Worm (Caenorhabditis elegans): ENCODE data around the gene T22F3.7.

The T22F3.7 gene

ce11 chrV:3600570-3600969 lies at the start of gene T22F3.7:
Gene T22F3.7, minus strand, starts transcription at chrV:3600670.
- TF ChIP-seq sdz-38 (tag; optimal IDR thresholded peaks at IDR 0.05) (no peak), hmg-20 (GFP tag; IDR thresholded peaks at IDR 0.05) (no peak), cebp-1 (GFP tag; IDR thresholded peaks at IDR 0.05) (no peak), cebp-1 (tag; optimal IDR thresholded peaks at IDR 0.05) (no peak), nhr-80 (tag; optimal IDR thresholded peaks at IDR 0.05) (no peak), ZK185.1 (tag; optimal IDR thresholded peaks at IDR 0.05; ENCODE audit: poor library complexity, severe bottlenecking) (no peak), snpc-1.3 (tag; optimal IDR thresholded peaks at IDR 0.05; ENCODE audit: insufficient read depth) (no peak), F22D6.2 (tag; optimal IDR thresholded peaks at IDR 0.05) (no peak), tbx-9 (tag; optimal IDR thresholded peaks at IDR 0.05; ENCODE audit: borderline replicate concordance) (no peak), ztf-22 (GFP tag; optimal IDR thresholded peaks at IDR 0.05) (no peak), attf-3 (GFP tag; conservative IDR thresholded peaks at IDR 0.05) (no peak), mes-4 (tag; optimal IDR thresholded peaks at IDR 0.05) (no peak)

ce11 chrV:3649473-3649872 lies 49.0 kb upstream of the T22F3.7 start, which contains the start of gene str-114:
Gene str-114, plus strand, starts transcription at chrV:3649773.
- TF ChIP-seq zfh-2 (GFP tag; conservative IDR thresholded peaks at IDR 0.05) (no peak), dpl-1 (GFP tag; optimal IDR thresholded peaks at IDR 0.05) (no peak), hlh-26 (GFP tag; conservative IDR thresholded peaks at IDR 0.05) (no peak), ztf-6 (GFP tag; IDR thresholded peaks at IDR 0.05) (no peak), hsf-1 (GFP tag; IDR thresholded peaks at IDR 0.05) (no peak), B0336.3 (GFP tag; IDR thresholded peaks at IDR 0.05) (no peak)

DNA sequence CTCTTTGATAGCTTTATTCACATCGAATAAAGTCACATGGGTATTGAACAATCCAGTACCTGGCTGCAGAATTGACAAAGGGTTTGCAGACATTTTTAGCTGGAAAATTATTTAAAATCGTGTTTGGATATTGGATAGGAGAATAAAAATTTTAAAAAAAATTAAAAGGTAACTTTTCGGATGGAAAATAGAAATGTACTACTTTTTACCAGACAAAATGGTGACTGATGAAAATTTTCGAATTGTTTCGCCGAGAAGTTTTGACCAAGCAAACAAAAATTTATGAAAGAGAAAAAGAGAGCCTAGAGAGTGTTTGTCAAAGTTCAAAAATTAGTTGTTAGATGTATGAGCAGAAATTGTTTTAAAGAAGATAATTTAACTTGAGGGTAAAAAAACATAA lies 47.4 kb upstream of the T22F3.7 start, which contains the start of gene F59B1.10:
F59B1.10 (minus strand) TSS at position 101 of the 400 bp plus-strand sequence.
- no peak for TF ChIP-seq ztf-22 (GFP tag; optimal IDR thresholded peaks at IDR 0.05)

DNA sequence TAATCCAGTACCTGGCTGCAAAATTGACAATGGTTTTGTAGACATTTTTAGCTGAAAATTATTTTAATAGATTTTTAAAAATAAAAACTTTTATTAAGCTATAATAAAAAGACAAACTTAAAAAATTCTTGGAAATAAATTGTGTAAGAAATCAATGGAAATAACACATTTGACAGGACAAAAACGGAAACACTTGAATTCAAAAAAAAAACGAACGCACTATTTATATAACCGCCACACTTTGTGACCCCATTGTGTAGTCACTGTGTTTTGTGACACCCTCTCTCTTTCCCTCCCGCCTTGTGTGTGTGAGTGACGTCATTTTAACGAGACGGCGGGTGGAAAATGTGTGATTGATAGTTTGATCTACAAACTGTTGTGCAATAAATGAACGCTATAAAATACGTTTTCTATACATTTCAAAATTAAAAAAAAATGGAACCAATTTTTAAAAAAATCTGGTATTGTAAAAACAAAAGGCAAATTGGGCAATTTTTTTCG lies 43.8 kb upstream of the T22F3.7 start, which contains the start of gene F59B1.8:
F59B1.8 (minus strand) TSS at position 51 of the 501 bp plus-strand sequence.
- no peak for TF ChIP-seq madf-8 (GFP tag; conservative IDR thresholded peaks at IDR 0.05)
- TF ChIP-seq pbrm-1 (GFP tag; IDR thresholded peaks at IDR 0.05): no peak
- TF ChIP-seq Y67H2A.10 (GFP tag; conservative IDR thresholded peaks at IDR 0.05): no peak
- TF ChIP-seq nhr-80 (tag; optimal IDR thresholded peaks at IDR 0.05): peak; percentile 83
- no peak for TF ChIP-seq chd-7 (tag; optimal IDR thresholded peaks at IDR 0.05)
- TF ChIP-seq gei-17 (GFP tag; optimal IDR thresholded peaks at IDR 0.05): peak; percentile 1
- TF ChIP-seq ets-4 (GFP tag; optimal IDR thresholded peaks at IDR 0.05): no peak
- no peak for TF ChIP-seq ztf-26 (tag; optimal IDR thresholded peaks at IDR 0.05)
- TF ChIP-seq lin-35 (GFP tag; optimal IDR thresholded peaks at IDR 0.05): no peak
- TF ChIP-seq rpc-1 (optimal IDR thresholded peaks at IDR 0.05): no peak
- no peak for TF ChIP-seq rpc-1 (tag; optimal IDR thresholded peaks at IDR 0.05)
- no peak for TF ChIP-seq attf-3 (GFP tag; conservative IDR thresholded peaks at IDR 0.05)
- peak; percentile 23 for TF ChIP-seq nhr-90 (tag; optimal IDR thresholded peaks at IDR 0.05)
- TF ChIP-seq lsl-1 (GFP tag; optimal IDR thresholded peaks at IDR 0.05): no peak
- TF ChIP-seq efl-1 (GFP tag; optimal IDR thresholded peaks at IDR 0.05): peak; percentile 8
- TF ChIP-seq ztf-25 (GFP tag; IDR thresholded peaks at IDR 0.05): no peak
- no peak for TF ChIP-seq Y95B8A.8 (GFP tag; IDR thresholded peaks at IDR 0.05)
- no peak for TF ChIP-seq sptf-2 (GFP tag; optimal IDR thresholded peaks at IDR 0.05)
- TF ChIP-seq fkh-3 (tag; optimal IDR thresholded peaks at IDR 0.05): no peak
- no peak for TF ChIP-seq zim-3 (tag; optimal IDR thresholded peaks at IDR 0.05)
- TF ChIP-seq ceh-27 (GFP tag; optimal IDR thresholded peaks at IDR 0.05): no peak
- TF ChIP-seq snpc-4 (GFP tag; optimal IDR thresholded peaks at IDR 0.05): no peak
- peak in 1 of 4 experiments; percentile 59 for TF ChIP-seq snpc-4 (tag; optimal IDR thresholded peaks at IDR 0.05)
- TF ChIP-seq egrh-3 (GFP tag; IDR thresholded peaks at IDR 0.05): no peak
- no peak for TF ChIP-seq Y53G8AR.9 (GFP tag; conservative IDR thresholded peaks at IDR 0.05)
- TF ChIP-seq hrde-1 (tag; optimal IDR thresholded peaks at IDR 0.05; ENCODE audit: borderline replicate concordance): no peak
- TF ChIP-seq tbp1 (GFP tag; optimal IDR thresholded peaks at IDR 0.05): peak; percentile 56
- TF ChIP-seq madf-10 (tag; optimal IDR thresholded peaks at IDR 0.05): peak; percentile 60
- TF ChIP-seq aptf-2 (GFP tag; conservative IDR thresholded peaks at IDR 0.05): no peak
